Worm (Caenorhabditis elegans) whole organism, L2 larva: ENCODE results near the gene clec-167.

Source experiments
- F13H6.1 ChIP-seq: sonication (generic microtip); optimal IDR thresholded peaks from 2 replicates; lab custom pipeline; 2016; ENCODE audit warnings: missing genetic modification characterization, missing compliant biosample characterization
- Y55F3AM.14 ChIP-seq: fragments of 200-800 bp; sonication (Bioruptor generic); optimal IDR thresholded peaks from 2 replicates; lab custom pipeline; 2018; ENCODE audit warnings: mild to moderate bottlenecking, missing genetic modification characterization, missing compliant biosample characterization
- ZK546.5 ChIP-seq: sonication (generic microtip); optimal IDR thresholded peaks from 2 replicates; lab custom pipeline; 2017; ENCODE audit warnings: missing biosample characterization, missing genetic modification characterization
- alr-1 ChIP-seq: fragments of 150-350 bp; optimal IDR thresholded peaks from 2 replicates; lab custom pipeline; 2014; ENCODE audit warnings: missing biosample characterization, missing genetic modification characterization
- lin-11 ChIP-seq: fragments of 150-350 bp; sonication (generic microtip); optimal IDR thresholded peaks from 2 replicates; lab custom pipeline; 2014; ENCODE audit warnings: missing biosample characterization, missing genetic modification characterization, inconsistent platforms, mixed read lengths
- nhr-12 ChIP-seq: fragments of 150-350 bp; optimal IDR thresholded peaks from 2 replicates; lab custom pipeline; 2014; ENCODE audit warnings: missing biosample characterization, missing genetic modification characterization
- unc-39 ChIP-seq: fragments of 150-350 bp; optimal IDR thresholded peaks from 2 replicates; lab custom pipeline; 2014; ENCODE audit warnings: missing biosample characterization, missing genetic modification characterization
- unc-62 ChIP-seq: fragments of 150-350 bp; optimal IDR thresholded peaks from 2 replicates; lab custom pipeline; 2014; ENCODE audit warnings: missing biosample characterization, missing genetic modification reagents, missing genetic modification characterization
- ztf-4 ChIP-seq: fragments of 150-350 bp; optimal IDR thresholded peaks from 2 replicates; lab custom pipeline; 2014; ENCODE audit warnings: missing biosample characterization, missing genetic modification characterization

ce11 chrIV:1216290-1216689, 39.2 kb downstream of the clec-167 start, which contains the start of gene W09G12.9:
- TF ChIP-seq ZK546.5 (tag; lab: Kevin White, UChicago) (no peak), alr-1 (tag; lab: Kevin White, UChicago) (no peak), ztf-4 (tag; lab: Kevin White, UChicago) (no peak), unc-39 (tag; lab: Kevin White, UChicago) (no peak), unc-62 (GFP tag; lab: Kevin White, UChicago) (no peak), Y55F3AM.14 (GFP tag; lab: Kevin White, UChicago) (no peak), F13H6.1 (tag; lab: Kevin White, UChicago) (no peak), nhr-12 (no peak), lin-11 (tag; lab: Kevin White, UChicago) (no peak)
